Fruit fly (Drosophila melanogaster) whole organism, embryonic: ENCODE measurements around the gene CG8958.

ENCODE experiments used
- ATbp ChIP-seq: fragments of 200-800 bp; sonication (Bioruptor generic); optimal IDR thresholded peaks from 2 replicates; lab custom pipeline; 2017; ENCODE audit warnings: missing biosample characterization, mild to moderate bottlenecking, missing genetic modification characterization, missing genetic modification reagents
- Atf6 ChIP-seq: fragments of 200-800 bp; sonication (Bioruptor generic); IDR thresholded peaks from 2 replicates; pipeline ENCODE4 v1.3.6; 2022; ENCODE audit warnings: missing biosample characterization, missing genetic modification characterization
- CG10431 ChIP-seq: fragments of 200-800 bp; sonication (Bioruptor generic); optimal IDR thresholded peaks from 3 replicates; lab custom pipeline; 2018; ENCODE audit warnings: missing biosample characterization, mild to moderate bottlenecking, missing genetic modification characterization
- CG10959 ChIP-seq: fragments of 200-800 bp; sonication (Bioruptor generic); IDR thresholded peaks from 2 replicates; pipeline ENCODE4 v1.3.6; 2022; ENCODE audit warnings: missing biosample characterization, missing genetic modification characterization
- CG13296 ChIP-seq: fragments of 200-800 bp; sonication (Bioruptor generic); optimal IDR thresholded peaks from 3 replicates; lab custom pipeline; 2018; ENCODE audit warnings: missing biosample characterization, mild to moderate bottlenecking, missing genetic modification characterization
- CG14710 ChIP-seq: fragments of 200-800 bp; sonication (Bioruptor generic); optimal IDR thresholded peaks from 3 replicates; lab custom pipeline; 2019; ENCODE audit warnings: missing biosample characterization, mild to moderate bottlenecking, missing genetic modification characterization, moderate library complexity
- CG1647 ChIP-seq: fragments of 200-800 bp; sonication (Bioruptor generic); optimal IDR thresholded peaks from 3 replicates; lab custom pipeline; 2016; ENCODE audit warnings: missing biosample characterization, missing genetic modification characterization
- CG17385 ChIP-seq: fragments of 200-800 bp; sonication (Bioruptor generic); optimal IDR thresholded peaks from 3 replicates; lab custom pipeline; 2018; ENCODE audit warnings: missing biosample characterization, mild to moderate bottlenecking, missing genetic modification characterization
- CG17612 ChIP-seq: fragments of 200-800 bp; sonication (Bioruptor generic); IDR thresholded peaks from 2 replicates; pipeline ENCODE4 v1.3.6; 2022; ENCODE audit warnings: missing biosample characterization, missing genetic modification characterization
- CG17912 ChIP-seq: fragments of 200-800 bp; sonication (Bioruptor generic); optimal IDR thresholded peaks from 2 replicates; lab custom pipeline; 2018; ENCODE audit warnings: missing biosample characterization, mild to moderate bottlenecking, missing genetic modification characterization
- CG2129 ChIP-seq: fragments of 200-800 bp; sonication (Bioruptor generic); IDR thresholded peaks from 2 replicates; pipeline ENCODE4 v1.3.6; 2022; ENCODE audit warnings: missing biosample characterization, missing genetic modification characterization; ENCODE audit not compliant: partially characterized antibody
- CG2712 ChIP-seq: fragments of 200-800 bp; optimal IDR thresholded peaks from 3 replicates; lab custom pipeline; 2019; ENCODE audit warnings: missing biosample characterization, mild to moderate bottlenecking, missing genetic modification characterization, moderate library complexity
- CG30020 ChIP-seq: fragments of 200-800 bp; optimal IDR thresholded peaks from 2 replicates; lab custom pipeline; 2019; ENCODE audit warnings: missing biosample characterization, mild to moderate bottlenecking, missing genetic modification characterization, moderate library complexity
- CG34224 ChIP-seq: fragments of 200-800 bp; sonication (Bioruptor generic); IDR thresholded peaks from 3 replicates; pipeline ENCODE4 v1.3.6; 2022; ENCODE audit warnings: missing biosample characterization, missing genetic modification characterization; ENCODE audit not compliant: partially characterized antibody
- CG4282 ChIP-seq: fragments of 200-800 bp; sonication (Bioruptor generic); optimal IDR thresholded peaks from 2 replicates; lab custom pipeline; 2016; ENCODE audit warnings: missing biosample characterization, missing genetic modification characterization
- CG5953 ChIP-seq: fragments of 200-800 bp; sonication (Bioruptor generic); IDR thresholded peaks from 2 replicates; pipeline ENCODE4 v1.3.6; 2022; ENCODE audit warnings: missing biosample characterization, missing genetic modification characterization
- CG8924 ChIP-seq: fragments of 200-800 bp; optimal IDR thresholded peaks from 3 replicates; lab custom pipeline; 2019; ENCODE audit warnings: missing biosample characterization, mild to moderate bottlenecking, missing genetic modification characterization, moderate library complexity
- CG9437 ChIP-seq: fragments of 200-800 bp; sonication (Bioruptor generic); optimal IDR thresholded peaks from 2 replicates; lab custom pipeline; 2018; ENCODE audit warnings: missing biosample characterization, mild to moderate bottlenecking, missing genetic modification characterization
- CG9727 ChIP-seq: fragments of 200-800 bp; sonication (Bioruptor generic); optimal IDR thresholded peaks from 3 replicates; lab custom pipeline; 2017; ENCODE audit warnings: missing biosample characterization, mild to moderate bottlenecking, missing genetic modification characterization
- Dip2 ChIP-seq: fragments of 200-800 bp; sonication (Bioruptor generic); IDR thresholded peaks from 2 replicates; pipeline ENCODE4 v1.3.6; 2022; ENCODE audit warnings: missing biosample characterization, missing genetic modification characterization
- HLH4C ChIP-seq: fragments of 200-800 bp; sonication (Bioruptor generic); IDR thresholded peaks from 3 replicates; pipeline ENCODE4 v1.3.6; 2022; ENCODE audit warnings: missing biosample characterization, missing genetic modification characterization; ENCODE audit not compliant: partially characterized antibody
- Hr39 ChIP-seq: fragments of >200 bp; optimal IDR thresholded peaks from 2 replicates; lab custom pipeline; 2017
- Lhr ChIP-seq: fragments of 200-800 bp; sonication (Bioruptor generic); optimal IDR thresholded peaks from 3 replicates; lab custom pipeline; 2017; ENCODE audit warnings: mild to moderate bottlenecking, missing biosample characterization, missing genetic modification reagents, missing genetic modification characterization
- Lpt ChIP-seq: fragments of >200 bp; optimal IDR thresholded peaks from 2 replicates; lab custom pipeline; 2018; ENCODE audit warnings: missing biosample characterization, missing genetic modification characterization
- Med ChIP-seq: fragments of 200-800 bp; sonication (Bioruptor generic); peaks from one replicate; lab custom pipeline; 2016; ENCODE audit warnings: missing biosample characterization, missing genetic modification characterization, mild to moderate bottlenecking, inconsistent platforms, moderate library complexity
- NC2β ChIP-seq: fragments of 200-800 bp; sonication (Bioruptor generic); optimal IDR thresholded peaks from 2 replicates; lab custom pipeline; 2016; ENCODE audit warnings: missing biosample characterization, missing genetic modification characterization
- NfI ChIP-seq: fragments of 200-800 bp; sonication (Bioruptor generic); optimal IDR thresholded peaks from 3 replicates; lab custom pipeline; 2018; ENCODE audit warnings: missing biosample characterization, mild to moderate bottlenecking, missing genetic modification characterization, moderate library complexity
- Optix ChIP-seq: fragments of 200-800 bp; sonication (Bioruptor generic); IDR thresholded peaks from 3 replicates; pipeline ENCODE4 v1.3.6; 2022; ENCODE audit warnings: missing biosample characterization, missing genetic modification characterization
- PHDP ChIP-seq: fragments of 200-800 bp; sonication (Bioruptor generic); optimal IDR thresholded peaks from 3 replicates; lab custom pipeline; 2018; ENCODE audit warnings: missing biosample characterization, mild to moderate bottlenecking, missing genetic modification characterization, moderate library complexity
- Sox102F ChIP-seq: fragments of 200-800 bp; sonication (Bioruptor generic); optimal IDR thresholded peaks from 2 replicates; lab custom pipeline; 2018; ENCODE audit warnings: missing biosample characterization, mild to moderate bottlenecking, missing genetic modification characterization, moderate library complexity
- Spps ChIP-seq: fragments of 200-800 bp; sonication (Bioruptor generic); optimal IDR thresholded peaks from 2 replicates; lab custom pipeline; 2018; ENCODE audit warnings: missing biosample characterization, mild to moderate bottlenecking, missing genetic modification characterization
- Xbp1 ChIP-seq: fragments of 200-800 bp; sonication (Bioruptor generic); optimal IDR thresholded peaks from 3 replicates; lab custom pipeline; 2016; ENCODE audit warnings: missing biosample characterization, mild to moderate bottlenecking, missing genetic modification characterization
- abd-A ChIP-seq: fragments of 200-800 bp; sonication (Bioruptor generic); optimal IDR thresholded peaks from 3 replicates; lab custom pipeline; 2019; ENCODE audit warnings: missing biosample characterization, mild to moderate bottlenecking, missing genetic modification characterization, moderate library complexity
- amos ChIP-seq: fragments of 200-800 bp; sonication (Bioruptor generic); IDR thresholded peaks from 2 replicates; pipeline ENCODE4 v1.3.6; 2022; ENCODE audit warnings: missing biosample characterization, missing genetic modification characterization; ENCODE audit not compliant: partially characterized antibody
- ash1 ChIP-seq: fragments of 200-800 bp; sonication (Bioruptor generic); optimal IDR thresholded peaks from 2 replicates; lab custom pipeline; 2018; ENCODE audit warnings: missing biosample characterization, mild to moderate bottlenecking, missing genetic modification characterization
- br ChIP-seq: fragments of >200 bp; optimal IDR thresholded peaks from 2 replicates; lab custom pipeline; 2017
- chinmo ChIP-seq: fragments of 200-800 bp; sonication (Bioruptor generic); IDR thresholded peaks from 4 replicates; pipeline ENCODE4 v1.3.6; 2022; ENCODE audit warnings: missing biosample characterization, missing genetic modification characterization; ENCODE audit not compliant: partially characterized antibody
- chm ChIP-seq: fragments of 200-800 bp; sonication (Bioruptor generic); IDR thresholded peaks from 2 replicates; pipeline ENCODE4 v1.3.6; 2022; ENCODE audit warnings: missing biosample characterization, missing genetic modification characterization
- crc ChIP-seq: fragments of 200-800 bp; sonication (Bioruptor generic); optimal IDR thresholded peaks from 2 replicates; lab custom pipeline; 2016; ENCODE audit warnings: missing biosample characterization, missing genetic modification characterization
- cwo ChIP-seq: fragments of 200-800 bp; sonication (Bioruptor generic); optimal IDR thresholded peaks from 3 replicates; lab custom pipeline; 2017; ENCODE audit warnings: missing biosample characterization, missing genetic modification characterization, mild to moderate bottlenecking, moderate library complexity, missing genetic modification reagents
- dimm ChIP-seq: fragments of 200-800 bp; sonication (Bioruptor generic); IDR thresholded peaks from 2 replicates; pipeline ENCODE4 v1.3.6; 2022; ENCODE audit warnings: missing biosample characterization, missing genetic modification characterization
- insv ChIP-seq, 2 experiments: fragments of 200-800 bp; sonication (Bioruptor generic); optimal IDR thresholded peaks; 3 replicates each; lab custom pipeline; 2016 to 2018; ENCODE audit warnings: missing biosample characterization in 2 of 2, missing genetic modification characterization in 2 of 2
- slbo ChIP-seq: fragments of 200-800 bp; sonication (Bioruptor generic); IDR thresholded peaks from 2 replicates; pipeline ENCODE4 v1.3.6; 2022; ENCODE audit warnings: missing biosample characterization, missing genetic modification characterization
- sqz ChIP-seq: fragments of 200-800 bp; sonication (Bioruptor generic); optimal IDR thresholded peaks from 3 replicates; lab custom pipeline; 2018; ENCODE audit warnings: missing biosample characterization, mild to moderate bottlenecking, missing genetic modification characterization
- tio ChIP-seq: fragments of 200-800 bp; sonication (Bioruptor generic); optimal IDR thresholded peaks from 2 replicates; lab custom pipeline; 2017; ENCODE audit warnings: missing biosample characterization, missing genetic modification characterization, inconsistent platforms
- tll ChIP-seq, 2 experiments: fragments of 200-800 bp in 1 of 2; fragments of >200 bp in 1 of 2; sonication (Bioruptor generic) in 1 of 2; optimal IDR thresholded peaks; 2 replicates each; lab custom pipeline; 2017 to 2019; ENCODE audit warnings: missing biosample characterization in 2 of 2, missing genetic modification characterization in 2 of 2, mild to moderate bottlenecking in 1 of 2, moderate library complexity in 1 of 2
- trem ChIP-seq: fragments of 200-800 bp; optimal IDR thresholded peaks from 3 replicates; lab custom pipeline; 2019; ENCODE audit warnings: missing biosample characterization, mild to moderate bottlenecking, missing genetic modification characterization, moderate library complexity
- unc-4 ChIP-seq: fragments of 200-800 bp; sonication (Bioruptor generic); IDR thresholded peaks from 2 replicates; pipeline ENCODE4 v1.3.6; 2022; ENCODE audit warnings: missing biosample characterization, missing genetic modification characterization; ENCODE audit not compliant: partially characterized antibody
- vnd ChIP-seq: fragments of 200-800 bp; sonication (Bioruptor generic); IDR thresholded peaks from 3 replicates; pipeline ENCODE4 v1.3.6; 2022; ENCODE audit warnings: missing biosample characterization, missing genetic modification characterization; ENCODE audit not compliant: partially characterized antibody

Gene CG8958

dm6 chrX:16062720-16063413 is 20.2 kb upstream of the CG8958 start, which contains the start of gene CG12395 (continued):
- TF ChIP-seq amos: peak; percentile 20; the same call in 1 of the 2 replicates
- TF ChIP-seq Atf6 (GFP tag; lab: Robert Waterston, UW): no peak
- TF ChIP-seq CG34224 (GFP tag; lab: Robert Waterston, UW): no peak
- no peak for TF ChIP-seq Optix
- TF ChIP-seq tll (GFP tag; optimal IDR thresholded peaks at IDR 0.05; lab: Kevin White, UChicago): no peak
- TF ChIP-seq CG17612 (GFP tag; lab: Robert Waterston, UW): no peak
- no peak for TF ChIP-seq CG17912 (GFP tag; lab: Kevin White, UChicago)
- no peak for TF ChIP-seq Dip2
- TF ChIP-seq NC2β (GFP tag; lab: Kevin White, UChicago): no peak
- no peak for TF ChIP-seq CG10959 (GFP tag; lab: Robert Waterston, UW)
- peak; percentile 17 for TF ChIP-seq CG14710 (tag; lab: Kevin White, UChicago)
- no peak for TF ChIP-seq Lpt (GFP tag; lab: Kevin White, UChicago)
- TF ChIP-seq unc-4: no peak
- 0 out of 2 replicates have a peak, but pooled peaks have one; percentile 8 for TF ChIP-seq chm (GFP tag; lab: Robert Waterston, UW)
- TF ChIP-seq PHDP: peak; percentile 7
- TF ChIP-seq Med (GFP tag; lab: Kevin White, UChicago): no peak
- TF ChIP-seq NfI: no peak
- peak in 1 of 2 experiments; percentile 1 for TF ChIP-seq insv (GFP tag; optimal IDR thresholded peaks at IDR 0.05; lab: Kevin White, UChicago)
- no peak for TF ChIP-seq Xbp1 (GFP tag; lab: Kevin White, UChicago)
- peak; percentile 6 for TF ChIP-seq trem (tag; lab: Kevin White, UChicago)
- TF ChIP-seq Spps: no peak
- no peak for TF ChIP-seq slbo
- peak; percentile 4 for TF ChIP-seq CG2712
- no peak for TF ChIP-seq crc (GFP tag; lab: Kevin White, UChicago)
- no peak for TF ChIP-seq Hr39 (lab: Kevin White, UChicago)
- no peak for TF ChIP-seq Sox102F (GFP tag; lab: Kevin White, UChicago)
- TF ChIP-seq CG8924 (tag; lab: Kevin White, UChicago): no peak
- TF ChIP-seq ash1 (GFP tag; lab: Kevin White, UChicago): no peak
- no peak for TF ChIP-seq ATbp
- no peak for TF ChIP-seq CG9437 (GFP tag; lab: Kevin White, UChicago)
- TF ChIP-seq, all 482 proteins: peak for 16

dm6 chrX:16063414-16063938 is 19.6 kb upstream of the CG8958 start, which contains the start of gene dpr18:
Gene dpr18, plus strand, starts transcription at chrX:16063738.
- TF ChIP-seq br (lab: Kevin White, UChicago): no peak
- TF ChIP-seq cwo: no peak
- no peak for TF ChIP-seq CG30020 (tag; lab: Kevin White, UChicago)
- TF ChIP-seq tio (GFP tag; lab: Kevin White, UChicago): no peak
- no peak for TF ChIP-seq CG4282
- TF ChIP-seq vnd (GFP tag; lab: Robert Waterston, UW): no peak
- TF ChIP-seq CG9727: no peak
- no peak for TF ChIP-seq CG13296 (GFP tag; lab: Kevin White, UChicago)
- TF ChIP-seq CG5953 (GFP tag; lab: Robert Waterston, UW): no peak
- TF ChIP-seq CG17385: no peak
- TF ChIP-seq abd-A: peak; percentile 10
- no peak for TF ChIP-seq Lhr (GFP tag; lab: Kevin White, UChicago)
- TF ChIP-seq CG10431: no peak
- no peak for TF ChIP-seq CG1647 (GFP tag; lab: Kevin White, UChicago)
- no peak for TF ChIP-seq HLH4C (GFP tag; lab: Robert Waterston, UW)
- TF ChIP-seq CG2129 (GFP tag; lab: Robert Waterston, UW): no peak
- TF ChIP-seq chinmo (GFP tag; lab: Robert Waterston, UW): 0 out of 4 replicates have a peak, but pooled peaks have one; percentile 7
- TF ChIP-seq sqz (GFP tag; lab: Kevin White, UChicago): no peak
- no peak for TF ChIP-seq dimm
- no peak for TF ChIP-seq CG34224 (GFP tag; lab: Robert Waterston, UW)
